Worm (Caenorhabditis elegans) whole organism, L1 larva: ENCODE measurements around the gene F46H5.4.

Experiments used
- C04F5.9 ChIP-seq: sonication (generic microtip); optimal IDR thresholded peaks from 2 replicates; lab custom pipeline; 2016; ENCODE audit warnings: missing genetic modification characterization, missing compliant biosample characterization
- C16A3.4 ChIP-seq: fragments of 150-350 bp; optimal IDR thresholded peaks from 2 replicates; lab custom pipeline; 2014; ENCODE audit warnings: missing biosample characterization, missing genetic modification characterization
- Y116A8C.19 ChIP-seq: sonication (generic microtip); optimal IDR thresholded peaks from 2 replicates; lab custom pipeline; 2016; ENCODE audit warnings: missing compliant biosample characterization, missing genetic modification characterization, borderline replicate concordance
- aha-1 ChIP-seq: fragments of 150-350 bp; optimal IDR thresholded peaks from 2 replicates; lab custom pipeline; 2014; ENCODE audit warnings: missing biosample characterization, missing genetic modification characterization
- alr-1 ChIP-seq: fragments of 200-800 bp; sonication (Bioruptor generic); optimal IDR thresholded peaks from 2 replicates; lab custom pipeline; 2018; ENCODE audit warnings: borderline replicate concordance, mild to moderate bottlenecking, missing genetic modification characterization, missing compliant biosample characterization
- aly-2 ChIP-seq: fragments of 150-350 bp; optimal IDR thresholded peaks from 2 replicates; lab custom pipeline; 2014; ENCODE audit warnings: missing biosample characterization, missing genetic modification characterization
- ama-1 ChIP-seq: fragments of 150-350 bp; optimal IDR thresholded peaks from 2 replicates; lab custom pipeline; 2014
- ceh-88 ChIP-seq: fragments of 200-800 bp; sonication (Bioruptor generic); IDR thresholded peaks from 2 replicates; pipeline ENCODE4 v1.3.6; 2022; ENCODE audit warnings: missing genetic modification characterization, missing compliant biosample characterization
- ceh-90 ChIP-seq: sonication (generic microtip); optimal IDR thresholded peaks from 2 replicates; lab custom pipeline; 2016; ENCODE audit warnings: missing genetic modification characterization, missing compliant biosample characterization
- ces-1 ChIP-seq: fragments of 150-350 bp; optimal IDR thresholded peaks from 2 replicates; lab custom pipeline; 2014; ENCODE audit warnings: missing biosample characterization, missing genetic modification reagents, missing genetic modification characterization
- dsc-1 ChIP-seq: sonication (generic microtip); optimal IDR thresholded peaks from 2 replicates; lab custom pipeline; 2016; ENCODE audit warnings: mild to moderate bottlenecking, missing genetic modification characterization, missing compliant biosample characterization
- efl-1 ChIP-seq, 4 experiments: fragments of 150-350 bp; optimal IDR thresholded peaks in 3 of 4; peaks in 1 of 4; 1 replicate in 1 of 4; 2 replicates in 3 of 4; lab custom pipeline; 2014; ENCODE audit warnings: missing biosample characterization in 2 of 4, missing genetic modification characterization in 2 of 4, missing genetic modification reagents in 2 of 4
- egl-27 ChIP-seq, 2 experiments: fragments of 150-350 bp in 1 of 2; sonication (generic microtip); optimal IDR thresholded peaks; 3 replicates each; lab custom pipeline; 2017 to 2018; ENCODE audit warnings: missing biosample characterization in 2 of 2, missing genetic modification characterization in 2 of 2, missing genetic modification reagents in 2 of 2
- elt-2 ChIP-seq: sonication (generic microtip); optimal IDR thresholded peaks from 2 replicates; lab custom pipeline; 2016; ENCODE audit warnings: missing genetic modification characterization, mild to moderate bottlenecking, inconsistent platforms, missing compliant biosample characterization, missing genetic modification reagents
- ets-5 ChIP-seq: fragments of 200-800 bp; sonication (Bioruptor generic); IDR thresholded peaks from 2 replicates; pipeline ENCODE4 v1.3.6; 2022; ENCODE audit warnings: missing genetic modification characterization, missing compliant biosample characterization
- fos-1 ChIP-seq: fragments of 150-350 bp; optimal IDR thresholded peaks from 2 replicates; lab custom pipeline; 2014; ENCODE audit warnings: missing biosample characterization, missing genetic modification characterization
- grh-1 ChIP-seq: fragments of 200-800 bp; sonication (Bioruptor generic); IDR thresholded peaks from 2 replicates; pipeline ENCODE4 v1.3.6; 2022; ENCODE audit warnings: missing genetic modification reagents, missing genetic modification characterization, missing compliant biosample characterization
- hlh-4 ChIP-seq: sonication (generic microtip); optimal IDR thresholded peaks from 2 replicates; lab custom pipeline; 2016; ENCODE audit warnings: mild to moderate bottlenecking, missing genetic modification characterization, missing compliant biosample characterization
- hpl-2 ChIP-seq: fragments of 150-350 bp; optimal IDR thresholded peaks from 2 replicates; lab custom pipeline; 2014; ENCODE audit warnings: missing biosample characterization, missing genetic modification reagents, missing genetic modification characterization
- isw-1 ChIP-seq: fragments of 200-800 bp; sonication (Bioruptor generic); IDR thresholded peaks from 2 replicates; pipeline ENCODE4 v1.3.6; 2022; ENCODE audit warnings: missing genetic modification characterization, missing compliant biosample characterization
- lin-13 ChIP-seq: fragments of 150-350 bp; optimal IDR thresholded peaks from 2 replicates; lab custom pipeline; 2014; ENCODE audit warnings: missing biosample characterization, missing genetic modification reagents, missing genetic modification characterization
- lin-14 ChIP-seq: fragments of 200-800 bp; sonication (Bioruptor generic); optimal IDR thresholded peaks from 2 replicates; lab custom pipeline; 2018; ENCODE audit warnings: mild to moderate bottlenecking, missing genetic modification characterization, moderate library complexity, missing compliant biosample characterization
- mab-9 ChIP-seq: fragments of 200-800 bp; sonication (Bioruptor generic); IDR thresholded peaks from 2 replicates; pipeline ENCODE4 v1.3.6; 2022; ENCODE audit warnings: missing genetic modification reagents, missing genetic modification characterization, missing compliant biosample characterization
- mdl-1 ChIP-seq, 2 experiments: fragments of 150-350 bp; optimal IDR thresholded peaks; 2 replicates each; lab custom pipeline; 2014 to 2017; ENCODE audit warnings: missing biosample characterization in 2 of 2, missing genetic modification characterization in 2 of 2, inconsistent platforms in 1 of 2
- mep-1 ChIP-seq: fragments of 150-350 bp; optimal IDR thresholded peaks from 2 replicates; lab custom pipeline; 2014; ENCODE audit warnings: missing biosample characterization, missing genetic modification characterization
- nhr-237 ChIP-seq: fragments of 150-350 bp; optimal IDR thresholded peaks from 2 replicates; lab custom pipeline; 2014; ENCODE audit warnings: missing biosample characterization, missing genetic modification characterization
- nhr-47 ChIP-seq: sonication (generic microtip); optimal IDR thresholded peaks from 2 replicates; lab custom pipeline; 2016; ENCODE audit warnings: mild to moderate bottlenecking, missing genetic modification characterization, moderate library complexity, missing compliant biosample characterization
- nhr-76 ChIP-seq: sonication (generic microtip); optimal IDR thresholded peaks from 2 replicates; lab custom pipeline; 2017; ENCODE audit warnings: missing biosample characterization, missing genetic modification characterization
- nhr-77 ChIP-seq: fragments of 150-350 bp; optimal IDR thresholded peaks from 2 replicates; lab custom pipeline; 2014; ENCODE audit warnings: missing biosample characterization, missing genetic modification characterization
- pag-3 ChIP-seq: sonication (generic microtip); optimal IDR thresholded peaks from 2 replicates; lab custom pipeline; 2017; ENCODE audit warnings: missing genetic modification characterization, mild to moderate bottlenecking, missing compliant biosample characterization, antibody characterized with exemption, borderline replicate concordance; ENCODE audit not compliant: insufficient read depth
- pax-3 ChIP-seq: fragments of 200-800 bp; sonication (Bioruptor generic); optimal IDR thresholded peaks from 2 replicates; lab custom pipeline; 2018; ENCODE audit warnings: mild to moderate bottlenecking, missing genetic modification characterization, moderate library complexity, missing compliant biosample characterization
- rnt-1 ChIP-seq: sonication (generic microtip); optimal IDR thresholded peaks from 2 replicates; lab custom pipeline; 2016; ENCODE audit warnings: mild to moderate bottlenecking, missing genetic modification characterization, moderate library complexity, missing compliant biosample characterization
- snpc-4 ChIP-seq: fragments of 150-350 bp; optimal IDR thresholded peaks from 2 replicates; lab custom pipeline; 2014; ENCODE audit warnings: missing biosample characterization, missing genetic modification characterization
- snu-23 ChIP-seq: sonication (generic microtip); optimal IDR thresholded peaks from 2 replicates; lab custom pipeline; 2016; ENCODE audit warnings: missing genetic modification characterization, missing compliant biosample characterization
- sox-4 ChIP-seq: sonication (generic microtip); optimal IDR thresholded peaks from 2 replicates; lab custom pipeline; 2016; ENCODE audit warnings: missing genetic modification characterization, missing compliant biosample characterization
- sptf-1 ChIP-seq: fragments of 150-350 bp; optimal IDR thresholded peaks from 2 replicates; lab custom pipeline; 2014; ENCODE audit warnings: missing biosample characterization, missing genetic modification characterization
- sup-37 ChIP-seq: fragments of 200-800 bp; sonication (Bioruptor generic); optimal IDR thresholded peaks from 2 replicates; lab custom pipeline; 2018; ENCODE audit warnings: mild to moderate bottlenecking, missing genetic modification characterization, missing compliant biosample characterization
- swsn-7 ChIP-seq: sonication (generic microtip); optimal IDR thresholded peaks from 2 replicates; lab custom pipeline; 2016; ENCODE audit warnings: missing genetic modification characterization, missing compliant biosample characterization
- tbx-2 ChIP-seq: sonication (generic microtip); optimal IDR thresholded peaks from 2 replicates; lab custom pipeline; 2016; ENCODE audit warnings: missing genetic modification characterization, missing compliant biosample characterization
- unc-130 ChIP-seq: fragments of 150-350 bp; optimal IDR thresholded peaks from 2 replicates; lab custom pipeline; 2017; ENCODE audit warnings: missing biosample characterization, missing genetic modification characterization, inconsistent platforms
- unc-30 ChIP-seq: sonication (generic microtip); optimal IDR thresholded peaks from 2 replicates; lab custom pipeline; 2017; ENCODE audit warnings: missing biosample characterization, missing genetic modification characterization
- unc-62 ChIP-seq: fragments of 150-350 bp; optimal IDR thresholded peaks from 2 replicates; lab custom pipeline; 2014; ENCODE audit warnings: missing biosample characterization, missing genetic modification reagents, missing genetic modification characterization
- xbp-1 ChIP-seq: sonication (generic microtip); optimal IDR thresholded peaks from 2 replicates; lab custom pipeline; 2016; ENCODE audit warnings: missing genetic modification characterization, missing compliant biosample characterization
- zip-4 ChIP-seq: fragments of 200-800 bp; sonication (Bioruptor generic); optimal IDR thresholded peaks from 2 replicates; lab custom pipeline; 2018; ENCODE audit warnings: mild to moderate bottlenecking, missing genetic modification characterization, moderate library complexity, missing compliant biosample characterization
- ztf-4 ChIP-seq: fragments of 150-350 bp; optimal IDR thresholded peaks from 2 replicates; lab custom pipeline; 2014; ENCODE audit warnings: missing biosample characterization, missing genetic modification characterization

F46H5.4 gene

DNA sequence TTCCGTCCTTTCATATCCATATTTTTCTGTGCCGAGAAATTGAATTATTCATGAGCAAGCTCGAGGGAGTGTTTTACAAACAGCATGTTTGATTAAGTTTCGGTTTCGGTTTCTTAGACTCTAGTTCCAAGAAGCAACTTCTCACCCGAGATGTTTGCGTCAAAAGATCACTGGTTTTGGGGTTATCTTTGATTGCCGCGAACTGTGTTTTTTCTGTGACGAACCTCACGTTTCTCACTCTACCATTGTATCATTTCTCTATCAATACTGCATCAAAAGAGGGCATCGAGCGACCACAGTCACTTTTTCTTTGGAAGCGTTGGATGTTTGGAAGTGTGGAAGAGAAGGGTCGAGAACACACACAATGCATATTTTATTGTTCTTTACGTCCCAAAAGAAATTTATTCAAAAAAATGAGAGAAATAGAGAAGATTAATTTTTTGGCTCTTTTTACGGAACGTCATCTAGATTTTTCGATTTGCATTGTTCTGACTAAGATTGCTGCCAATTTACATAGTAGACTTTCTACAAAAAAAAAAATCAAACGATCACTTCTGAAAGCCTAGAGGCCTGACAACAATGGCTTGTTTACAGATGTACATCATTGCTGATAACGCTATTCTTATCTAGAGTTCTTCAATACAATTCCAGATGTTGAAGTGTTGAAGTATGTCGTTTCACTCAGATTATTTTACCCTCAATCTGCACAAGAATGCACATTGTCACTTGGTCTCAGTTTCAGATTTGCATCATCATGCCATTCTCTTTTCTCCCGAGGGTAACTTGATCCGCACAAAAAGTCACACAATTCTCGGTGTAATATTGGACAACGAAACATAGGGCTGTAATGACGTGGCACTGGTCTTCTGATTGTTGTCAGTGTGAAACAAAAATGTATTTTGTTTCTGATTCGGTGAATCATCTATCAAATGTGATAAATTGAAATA, 21.0 kb downstream of the F46H5.4 start (continued):
- TF ChIP-seq C16A3.4 (tag; lab: Kevin White, UChicago) (no peak), lin-13 (GFP tag; lab: Kevin White, UChicago) (no peak), elt-2 (tag; lab: Kevin White, UChicago) (peak; percentile 51), fos-1 (tag; lab: Kevin White, UChicago) (no peak), egl-27 (tag; optimal IDR thresholded peaks at IDR 0.05; lab: Kevin White, UChicago) (no peak), lin-14 (GFP tag; lab: Kevin White, UChicago) (peak; percentile 38), swsn-7 (tag; lab: Kevin White, UChicago) (no peak), Y116A8C.19 (tag; lab: Kevin White, UChicago) (no peak), pag-3 (tag; lab: Kevin White, UChicago) (peak; percentile 75), mab-9 (GFP tag; lab: Robert Waterston, UW) (no peak), alr-1 (tag; lab: Kevin White, UChicago) (no peak), unc-130 (tag; lab: Kevin White, UChicago) (no peak), nhr-76 (no peak), ceh-90 (tag; lab: Kevin White, UChicago) (no peak)

DNA sequence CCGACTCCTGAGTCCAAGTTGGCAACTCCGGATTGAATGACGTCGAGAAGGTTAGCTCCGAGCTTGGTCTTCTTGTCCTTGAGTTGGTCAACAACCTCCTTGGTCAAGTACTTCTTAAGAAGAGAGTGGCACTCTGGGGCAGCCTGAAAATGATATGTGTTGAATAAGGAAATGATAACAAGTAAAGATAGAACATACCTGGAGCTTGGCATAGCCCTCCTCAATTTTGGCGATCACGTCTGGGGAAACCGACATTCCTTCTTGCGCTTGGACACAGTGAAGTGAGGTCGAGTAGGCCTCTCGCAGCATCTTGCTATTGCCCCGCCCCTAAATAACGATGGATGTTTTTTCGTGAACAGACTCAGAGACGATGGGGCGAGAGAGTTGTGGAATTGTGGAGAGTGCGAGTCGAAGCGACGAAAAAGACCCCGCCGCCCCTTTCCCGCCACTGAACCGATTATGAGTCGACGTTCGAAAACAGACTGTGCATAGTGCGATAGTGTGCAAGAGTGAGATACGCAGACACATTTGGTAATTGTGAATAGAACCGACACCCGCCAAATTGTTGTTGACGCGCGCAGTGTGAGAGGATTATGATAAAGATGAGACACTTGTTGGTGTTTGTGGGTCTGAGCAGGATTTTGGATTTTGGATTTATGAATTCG, 22.1 kb downstream of the F46H5.4 start:
- TF ChIP-seq pax-3 (tag; lab: Kevin White, UChicago) = no peak
- no peak for TF ChIP-seq sptf-1 (tag; lab: Kevin White, UChicago)
- TF ChIP-seq xbp-1 (tag; lab: Kevin White, UChicago) = peak; percentile 18
- peak; percentile 37 for TF ChIP-seq swsn-7 (tag; lab: Kevin White, UChicago)
- TF ChIP-seq unc-62 (GFP tag; lab: Kevin White, UChicago) = no peak
- TF ChIP-seq rnt-1 (tag; lab: Kevin White, UChicago) = peak; percentile 16
- TF ChIP-seq ztf-4 (tag; lab: Kevin White, UChicago) = no peak
- TF ChIP-seq lin-14 (GFP tag; lab: Kevin White, UChicago) = peak; percentile 83
- TF ChIP-seq snpc-4 (tag; lab: Kevin White, UChicago) = no peak
- TF ChIP-seq lin-13 (GFP tag; lab: Kevin White, UChicago) = no peak
- peak; percentile 53 for TF ChIP-seq snu-23 (GFP tag; lab: Kevin White, UChicago)
- no peak for TF ChIP-seq sup-37 (GFP tag; lab: Kevin White, UChicago)
- no peak for TF ChIP-seq ets-5
- TF ChIP-seq mdl-1 (tag; optimal IDR thresholded peaks at IDR 0.05; lab: Kevin White, UChicago) = peak in 1 of 2 experiments; percentile 16
- no peak for TF ChIP-seq aly-2
- TF ChIP-seq zip-4 (GFP tag; lab: Kevin White, UChicago) = no peak
- peak; percentile 43 for TF ChIP-seq mep-1
- no peak for TF ChIP-seq isw-1 (GFP tag; lab: Robert Waterston, UW)
- no peak for TF ChIP-seq fos-1 (tag; lab: Kevin White, UChicago)
- TF ChIP-seq aha-1 (tag; lab: Kevin White, UChicago) = no peak
- no peak for TF ChIP-seq C04F5.9 (tag; lab: Kevin White, UChicago)
- no peak for TF ChIP-seq tbx-2 (tag; lab: Kevin White, UChicago)
- peak; percentile 4 for TF ChIP-seq ama-1 (lab: Kevin White, UChicago)
- TF ChIP-seq pag-3 (tag; lab: Kevin White, UChicago) = no peak
- TF ChIP-seq sox-4 = no peak
- TF ChIP-seq nhr-237 = no peak
- TF ChIP-seq unc-130 (tag; lab: Kevin White, UChicago) = no peak
- peak; percentile 48 for TF ChIP-seq dsc-1 (tag; lab: Kevin White, UChicago)
- no peak for TF ChIP-seq ces-1 (GFP tag; lab: Kevin White, UChicago)
- TF ChIP-seq grh-1 = no peak
- no peak for TF ChIP-seq hpl-2 (GFP tag; lab: Kevin White, UChicago)
- TF ChIP-seq nhr-76 = no peak
- peak in 1 of 2 experiments; percentile 13 for TF ChIP-seq efl-1 (optimal IDR thresholded peaks at IDR 0.05; lab: Kevin White, UChicago)
- no peak for TF ChIP-seq efl-1 (GFP tag; optimal IDR thresholded peaks at IDR 0.05 in 1 of 2; lab: Kevin White, UChicago)
- no peak for TF ChIP-seq unc-30 (tag; lab: Kevin White, UChicago)
- no peak for TF ChIP-seq elt-2 (tag; lab: Kevin White, UChicago)
- TF ChIP-seq alr-1 (tag; lab: Kevin White, UChicago) = no peak
- TF ChIP-seq hlh-4 (tag; lab: Kevin White, UChicago) = no peak
- no peak for TF ChIP-seq egl-27 (tag; optimal IDR thresholded peaks at IDR 0.05; lab: Kevin White, UChicago)
- peak; percentile 7 for TF ChIP-seq nhr-47 (tag; lab: Kevin White, UChicago)
- TF ChIP-seq ceh-88 (GFP tag; lab: Robert Waterston, UW) = no peak
- peak; percentile 29 for TF ChIP-seq nhr-77 (tag; lab: Kevin White, UChicago)
